Fruit fly (Drosophila melanogaster): ENCODE data around the gene CG33296.

Gene CG33296

dm6 chr2L:7702383-7703188, 13.9 kb downstream of the CG33296 start, which contains the start of gene Tep3 (continued):
- TF ChIP-seq CG30431 (GFP tag; optimal IDR thresholded peaks at IDR 0.05) (no peak), bbx (GFP tag; IDR thresholded peaks at IDR 0.05; ENCODE audit: partially characterized antibody) (peak; percentile 26; the same call in 1 of the 2 replicates), Sox100B (GFP tag; optimal IDR thresholded peaks at IDR 0.05) (no peak), lab (GFP tag; optimal IDR thresholded peaks at IDR 0.05) (peak; percentile 36), CG12769 (tag; optimal IDR thresholded peaks at IDR 0.05) (peak; percentile 5), slbo (GFP tag; IDR thresholded peaks at IDR 0.05) (peak; percentile 43; the same call in 1 of the 2 replicates), bigmax (GFP tag; optimal IDR thresholded peaks at IDR 0.05) (peak; percentile 13), Rfx (GFP tag; IDR thresholded peaks at IDR 0.05) (0 out of 2 replicates have a peak, but pooled peaks have one; percentile 59), pita (GFP tag; optimal IDR thresholded peaks at IDR 0.05) (peak; percentile 32), CG6813 (GFP tag; optimal IDR thresholded peaks at IDR 0.05) (no peak), pan (optimal IDR thresholded peaks at IDR 0.05) (no peak), pan (GFP tag; optimal IDR thresholded peaks at IDR 0.05 in 1 of 2, IDR thresholded peaks at IDR 0.05 in 1 of 2) (no peak), NC2α (GFP tag; optimal IDR thresholded peaks at IDR 0.05) (no peak), CG4820 (GFP tag; optimal IDR thresholded peaks at IDR 0.05) (peak; percentile 14), Atf3 (GFP tag; optimal IDR thresholded peaks at IDR 0.05) (peak; percentile 1), gem (tag; optimal IDR thresholded peaks at IDR 0.05) (peak; percentile 53), CG1024 (GFP tag; IDR thresholded peaks at IDR 0.05) (no peak), CG13287 (GFP tag; IDR thresholded peaks at IDR 0.05; ENCODE audit: partially characterized antibody) (peak; percentile 31; the same call in 1 of the 2 replicates), CG13894 (tag; optimal IDR thresholded peaks at IDR 0.05) (peak; percentile 57), CG32772 (GFP tag; IDR thresholded peaks at IDR 0.05) (no peak), CG13424 (tag; optimal IDR thresholded peaks at IDR 0.05) (no peak), stwl (tag; optimal IDR thresholded peaks at IDR 0.05) (peak; percentile 0), CoRest (tag; optimal IDR thresholded peaks at IDR 0.05) (peak; percentile 37), Stat92E (GFP tag; optimal IDR thresholded peaks at IDR 0.05) (no peak), Pdp1 (GFP tag; optimal IDR thresholded peaks at IDR 0.05) (peak in 1 of 2 experiments; percentile 24), CG10366 (GFP tag; IDR thresholded peaks at IDR 0.05) (0 out of 2 replicates have a peak, but pooled peaks have one; percentile 15), sc (optimal IDR thresholded peaks at IDR 0.05) (no peak), sc (GFP tag; optimal IDR thresholded peaks at IDR 0.05) (no peak), CG4854 (GFP tag; optimal IDR thresholded peaks at IDR 0.05) (peak; percentile 19), lilli (GFP tag; optimal IDR thresholded peaks at IDR 0.05) (peak; percentile 61), Lhr (GFP tag; optimal IDR thresholded peaks at IDR 0.05) (peak; percentile 29), HLH54F (GFP tag; optimal IDR thresholded peaks at IDR 0.05) (peak; percentile 33), CG32532 (GFP tag; IDR thresholded peaks at IDR 0.05) (peak; percentile 62), chinmo (GFP tag; IDR thresholded peaks at IDR 0.05; ENCODE audit: partially characterized antibody) (peak; percentile 95), CG10431 (GFP tag; optimal IDR thresholded peaks at IDR 0.05) (no peak), fd3F (GFP tag; optimal IDR thresholded peaks at IDR 0.05) (peak; percentile 27), CG18476 (GFP tag; optimal IDR thresholded peaks at IDR 0.05) (no peak), salm (tag; optimal IDR thresholded peaks at IDR 0.05) (no peak), Antp (GFP tag; optimal IDR thresholded peaks at IDR 0.05) (peak; percentile 20), corto (GFP tag; optimal IDR thresholded peaks at IDR 0.05) (no peak), Ada2b (GFP tag; IDR thresholded peaks at IDR 0.05) (peak; percentile 23; the same call in 1 of the 2 replicates), Scr (GFP tag; IDR thresholded peaks at IDR 0.05; ENCODE audit: partially characterized antibody) (no peak), hkb (optimal IDR thresholded peaks at IDR 0.05) (no peak), hkb (GFP tag; IDR thresholded peaks at IDR 0.05) (no peak), jigr1 (GFP tag; IDR thresholded peaks at IDR 0.05) (no peak), repo (GFP tag; optimal IDR thresholded peaks at IDR 0.05) (no peak), HmgZ (tag; optimal IDR thresholded peaks at IDR 0.05) (peak; percentile 10), CG2129 (GFP tag; IDR thresholded peaks at IDR 0.05; ENCODE audit: partially characterized antibody) (no peak)
